Worm (Caenorhabditis elegans) whole organism, mixed stage, embryonic: Measurements from ENCODE around the gene glr-5.

Experiments used
- ceh-39 ChIP-seq: fragments of 150-350 bp; optimal IDR thresholded peaks from 2 replicates; lab custom pipeline; 2014; ENCODE audit warnings: missing biosample characterization, missing genetic modification characterization
- drap-1 ChIP-seq: fragments of 200-800 bp; sonication (Bioruptor generic); optimal IDR thresholded peaks from 3 replicates; lab custom pipeline; 2018; ENCODE audit warnings: mild to moderate bottlenecking, missing genetic modification characterization, missing compliant biosample characterization
- elt-1 ChIP-seq: sonication (generic microtip); optimal IDR thresholded peaks from 2 replicates; lab custom pipeline; 2017; ENCODE audit warnings: missing genetic modification characterization, mild to moderate bottlenecking, missing compliant biosample characterization, antibody characterized with exemption, moderate library complexity, borderline replicate concordance; ENCODE audit not compliant: insufficient read depth
- mab-5 ChIP-seq: fragments of 150-350 bp; optimal IDR thresholded peaks from 2 replicates; lab custom pipeline; 2014; ENCODE audit warnings: missing biosample characterization, missing genetic modification characterization
- nhr-237 ChIP-seq: fragments of 150-350 bp; optimal IDR thresholded peaks from 2 replicates; lab custom pipeline; 2014; ENCODE audit warnings: missing biosample characterization, missing genetic modification characterization
- sptf-1 ChIP-seq: sonication (generic microtip); optimal IDR thresholded peaks from 2 replicates; lab custom pipeline; 2017; ENCODE audit warnings: mild to moderate bottlenecking, missing genetic modification characterization, moderate library complexity, missing compliant biosample characterization
- unc-62 ChIP-seq: fragments of 150-350 bp; optimal IDR thresholded peaks from 2 replicates; lab custom pipeline; 2014; ENCODE audit warnings: missing biosample characterization, missing genetic modification reagents, missing genetic modification characterization

DNA sequence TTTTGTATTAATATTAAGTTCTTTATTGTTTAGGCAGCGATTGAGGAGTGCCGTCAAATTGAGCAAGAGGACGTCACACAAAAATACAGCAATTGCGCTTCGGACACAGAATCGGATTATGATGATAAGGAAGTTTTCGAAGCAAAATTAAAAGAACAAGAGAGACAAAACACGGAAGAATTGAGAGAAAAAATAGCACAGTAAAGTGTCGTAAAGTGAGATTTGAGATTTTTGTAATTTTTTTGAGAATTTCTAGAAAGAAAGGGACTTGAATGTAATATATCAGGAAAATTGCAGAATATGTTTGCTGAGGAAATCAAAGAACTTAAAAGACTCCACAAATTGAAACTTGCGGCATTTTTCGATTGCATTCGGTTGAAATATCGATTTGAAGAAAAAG, 38.4 kb downstream of the glr-5 start, which contains the start of gene B0507.4:
- TF ChIP-seq mab-5 (tag; lab: Kevin White, UChicago) (no peak), drap-1 (GFP tag; lab: Kevin White, UChicago) (no peak), nhr-237 (no peak), sptf-1 (no peak), elt-1 (tag; lab: Kevin White, UChicago) (no peak), ceh-39 (tag; lab: Kevin White, UChicago) (no peak), unc-62 (GFP tag; lab: Kevin White, UChicago) (no peak)
